Worm (Caenorhabditis elegans) whole organism, mixed stage, embryonic: ENCODE results near the gene fbxb-65.
A peak's percentile ranks its signal among the peaks of the same experiment; 100 is the strongest.

ENCODE experiments used
- M03D4.4 ChIP-seq: sonication (generic microtip); optimal IDR thresholded peaks from 2 replicates; lab custom pipeline; 2017; ENCODE audit warnings: mild to moderate bottlenecking, missing genetic modification characterization, missing compliant biosample characterization
- bed-3 ChIP-seq: fragments of 200-800 bp; sonication (Bioruptor generic); optimal IDR thresholded peaks from 3 replicates; lab custom pipeline; 2018; ENCODE audit warnings: mild to moderate bottlenecking, missing genetic modification characterization, moderate library complexity, missing compliant biosample characterization
- blmp-1 ChIP-seq: fragments of 150-350 bp; optimal IDR thresholded peaks from 2 replicates; lab custom pipeline; 2014; ENCODE audit warnings: missing biosample characterization, missing genetic modification characterization
- ceh-39 ChIP-seq: fragments of 150-350 bp; optimal IDR thresholded peaks from 2 replicates; lab custom pipeline; 2014; ENCODE audit warnings: missing biosample characterization, missing genetic modification characterization
- ceh-43 ChIP-seq: fragments of 200-800 bp; sonication (Bioruptor generic); optimal IDR thresholded peaks from 2 replicates; lab custom pipeline; 2018; ENCODE audit warnings: mild to moderate bottlenecking, missing genetic modification characterization, moderate library complexity, missing compliant biosample characterization
- ceh-83 ChIP-seq: fragments of 200-800 bp; sonication (Bioruptor generic); optimal IDR thresholded peaks from 2 replicates; lab custom pipeline; 2018; ENCODE audit warnings: mild to moderate bottlenecking, missing genetic modification characterization, missing compliant biosample characterization
- ces-1 ChIP-seq: fragments of 150-350 bp; optimal IDR thresholded peaks from 2 replicates; lab custom pipeline; 2014; ENCODE audit warnings: missing biosample characterization, missing genetic modification reagents, missing genetic modification characterization
- cnd-1 ChIP-seq: fragments of 200-800 bp; sonication (Bioruptor generic); optimal IDR thresholded peaks from 2 replicates; lab custom pipeline; 2018; ENCODE audit warnings: mild to moderate bottlenecking, missing genetic modification characterization, missing compliant biosample characterization
- elt-1 ChIP-seq: sonication (generic microtip); optimal IDR thresholded peaks from 2 replicates; lab custom pipeline; 2017; ENCODE audit warnings: missing genetic modification characterization, mild to moderate bottlenecking, missing compliant biosample characterization, antibody characterized with exemption, moderate library complexity, borderline replicate concordance; ENCODE audit not compliant: insufficient read depth
- elt-3 ChIP-seq: fragments of 150-350 bp; optimal IDR thresholded peaks from 2 replicates; lab custom pipeline; 2014; ENCODE audit warnings: missing biosample characterization, missing genetic modification characterization
- flh-1 ChIP-seq: fragments of 200-800 bp; sonication (Bioruptor generic); optimal IDR thresholded peaks from 2 replicates; lab custom pipeline; 2018; ENCODE audit warnings: mild to moderate bottlenecking, missing genetic modification characterization, moderate library complexity, missing compliant biosample characterization
- ham-2 ChIP-seq: fragments of 200-800 bp; sonication (Bioruptor generic); optimal IDR thresholded peaks from 2 replicates; lab custom pipeline; 2018; ENCODE audit warnings: mild to moderate bottlenecking, missing genetic modification characterization, missing compliant biosample characterization
- hlh-1 ChIP-seq: fragments of 150-350 bp; optimal IDR thresholded peaks from 2 replicates; lab custom pipeline; 2014; ENCODE audit warnings: missing biosample characterization, missing genetic modification reagents, missing genetic modification characterization
- lin-13 ChIP-seq: fragments of 150-350 bp; optimal IDR thresholded peaks from 2 replicates; lab custom pipeline; 2014; ENCODE audit warnings: missing biosample characterization, missing genetic modification characterization
- lin-32 ChIP-seq: fragments of 200-800 bp; sonication (Bioruptor generic); optimal IDR thresholded peaks from 2 replicates; lab custom pipeline; 2018; ENCODE audit warnings: mild to moderate bottlenecking, missing genetic modification characterization, missing compliant biosample characterization
- lsy-2 ChIP-seq: fragments of 150-350 bp; optimal IDR thresholded peaks from 2 replicates; lab custom pipeline; 2014; ENCODE audit warnings: missing biosample characterization, missing genetic modification characterization
- mab-5 ChIP-seq: fragments of 150-350 bp; optimal IDR thresholded peaks from 2 replicates; lab custom pipeline; 2014; ENCODE audit warnings: missing biosample characterization, missing genetic modification characterization
- mep-1 ChIP-seq: fragments of 150-350 bp; optimal IDR thresholded peaks from 2 replicates; lab custom pipeline; 2017; ENCODE audit warnings: missing biosample characterization, missing genetic modification reagents, missing genetic modification characterization, inconsistent platforms
- mls-2 ChIP-seq: sonication (generic microtip); optimal IDR thresholded peaks from 2 replicates; lab custom pipeline; 2016; ENCODE audit warnings: mild to moderate bottlenecking, missing genetic modification characterization, moderate library complexity, missing compliant biosample characterization
- nhr-12 ChIP-seq: fragments of 150-350 bp; optimal IDR thresholded peaks from 2 replicates; lab custom pipeline; 2014; ENCODE audit warnings: missing biosample characterization, missing genetic modification characterization
- nhr-2 ChIP-seq: fragments of 150-350 bp; optimal IDR thresholded peaks from 2 replicates; lab custom pipeline; 2014; ENCODE audit warnings: missing biosample characterization, missing genetic modification characterization
- nhr-237 ChIP-seq: fragments of 150-350 bp; optimal IDR thresholded peaks from 2 replicates; lab custom pipeline; 2014; ENCODE audit warnings: missing biosample characterization, missing genetic modification characterization
- nhr-28 ChIP-seq: fragments of 150-350 bp; optimal IDR thresholded peaks from 2 replicates; lab custom pipeline; 2014; ENCODE audit warnings: missing biosample characterization, missing genetic modification characterization
- nhr-76 ChIP-seq: sonication (generic microtip); optimal IDR thresholded peaks from 2 replicates; lab custom pipeline; 2017; ENCODE audit warnings: missing biosample characterization, missing genetic modification characterization
- pha-4 ChIP-seq: fragments of 150-350 bp; optimal IDR thresholded peaks from 2 replicates; lab custom pipeline; 2018; ENCODE audit warnings: missing biosample characterization, missing genetic modification reagents, missing genetic modification characterization
- sem-2 ChIP-seq: fragments of 200-800 bp; sonication (Bioruptor generic); optimal IDR thresholded peaks from 2 replicates; lab custom pipeline; 2018; ENCODE audit warnings: mild to moderate bottlenecking, missing genetic modification characterization, missing compliant biosample characterization
- sptf-1 ChIP-seq: sonication (generic microtip); optimal IDR thresholded peaks from 2 replicates; lab custom pipeline; 2017; ENCODE audit warnings: mild to moderate bottlenecking, missing genetic modification characterization, moderate library complexity, missing compliant biosample characterization
- tbx-8 ChIP-seq: fragments of 200-800 bp; sonication (Bioruptor generic); optimal IDR thresholded peaks from 2 replicates; lab custom pipeline; 2018; ENCODE audit warnings: mild to moderate bottlenecking, missing genetic modification characterization, moderate library complexity, missing compliant biosample characterization
- unc-120 ChIP-seq: sonication (generic microtip); optimal IDR thresholded peaks from 2 replicates; lab custom pipeline; 2017; ENCODE audit warnings: missing genetic modification characterization, missing compliant biosample characterization; ENCODE audit not compliant: poor library complexity, severe bottlenecking
- unc-39 ChIP-seq: fragments of 150-350 bp; optimal IDR thresholded peaks from 2 replicates; lab custom pipeline; 2014; ENCODE audit warnings: missing biosample characterization, missing genetic modification characterization
- zip-8 ChIP-seq: fragments of 150-350 bp; optimal IDR thresholded peaks from 2 replicates; lab custom pipeline; 2014; ENCODE audit warnings: missing biosample characterization, missing genetic modification characterization
- ztf-11 ChIP-seq: fragments of 150-350 bp; optimal IDR thresholded peaks from 2 replicates; lab custom pipeline; 2014; ENCODE audit warnings: missing biosample characterization, missing genetic modification characterization

The fbxb-65 gene

DNA sequence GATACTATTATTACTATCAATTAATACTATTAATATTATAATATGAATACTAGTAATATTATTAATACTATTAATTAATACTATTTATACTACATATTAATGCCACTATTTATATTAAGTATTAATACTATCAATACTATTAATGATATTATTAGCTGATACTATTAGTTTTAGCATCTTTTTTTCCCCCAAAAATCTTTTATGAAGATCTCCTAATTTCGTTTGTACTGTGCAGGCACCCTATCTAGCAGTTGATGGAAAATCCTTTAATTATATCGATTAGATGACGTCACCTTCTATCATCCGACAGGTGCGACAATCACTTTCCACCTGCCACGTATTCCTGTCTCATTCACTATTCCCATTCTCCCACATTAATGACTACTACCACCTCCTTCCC, at the start of gene fbxb-65:
TSS of gene fbxb-65 (plus strand) at position 301 of the 400 bp plus-strand sequence.
- TF ChIP-seq tbx-8 (GFP tag; lab: Kevin White, UChicago) (no peak), bed-3 (GFP tag; lab: Kevin White, UChicago) (no peak), flh-1 (no peak), mab-5 (tag; lab: Kevin White, UChicago) (no peak), zip-8 (tag; lab: Kevin White, UChicago) (no peak), ces-1 (no peak), nhr-28 (tag; lab: Kevin White, UChicago) (no peak), ham-2 (GFP tag; lab: Kevin White, UChicago) (no peak), nhr-2 (tag; lab: Kevin White, UChicago) (no peak), ceh-39 (tag; lab: Kevin White, UChicago) (no peak), sem-2 (GFP tag; lab: Kevin White, UChicago) (no peak), nhr-12 (tag; lab: Kevin White, UChicago) (no peak), lin-32 (no peak), blmp-1 (no peak), nhr-76 (tag; lab: Kevin White, UChicago) (no peak), nhr-237 (no peak), pha-4 (tag; lab: Kevin White, UChicago) (no peak), ceh-43 (GFP tag; lab: Kevin White, UChicago) (no peak)

DNA sequence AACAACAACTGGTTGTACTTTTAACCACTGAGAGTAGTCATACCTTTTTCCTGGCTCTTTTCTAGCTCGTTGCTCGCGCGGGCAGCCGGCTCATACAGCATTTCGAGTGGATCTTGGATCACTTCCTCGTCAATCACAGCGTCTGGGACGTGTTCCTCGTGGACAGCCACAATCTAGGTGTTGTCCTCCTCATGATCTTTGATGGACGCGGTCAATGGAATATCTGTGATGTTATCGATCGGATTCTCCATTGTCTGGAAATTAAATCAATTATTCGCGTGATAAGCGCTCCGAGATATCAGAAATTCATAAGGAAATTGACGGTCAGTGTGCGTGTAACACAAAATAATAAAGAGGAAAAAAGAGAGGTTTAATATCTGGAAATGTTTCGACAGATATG, 49.5 kb upstream of the fbxb-65 start, which contains the start of gene F21D9.8:
TSS of gene F21D9.8 (minus strand) at position 101 of the 400 bp plus-strand sequence.
- TF ChIP-seq nhr-237 (no peak), sptf-1 (no peak), hlh-1 (tag; lab: Kevin White, UChicago) (no peak), elt-3 (tag; lab: Kevin White, UChicago) (no peak), unc-39 (tag; lab: Kevin White, UChicago) (no peak), ceh-83 (GFP tag; lab: Kevin White, UChicago) (no peak), flh-1 (no peak), nhr-28 (tag; lab: Kevin White, UChicago) (no peak), nhr-2 (tag; lab: Kevin White, UChicago) (no peak), mep-1 (tag; lab: Kevin White, UChicago) (no peak), ceh-43 (GFP tag; lab: Kevin White, UChicago) (no peak), unc-120 (tag; lab: Kevin White, UChicago) (no peak), zip-8 (tag; lab: Kevin White, UChicago) (no peak)

DNA sequence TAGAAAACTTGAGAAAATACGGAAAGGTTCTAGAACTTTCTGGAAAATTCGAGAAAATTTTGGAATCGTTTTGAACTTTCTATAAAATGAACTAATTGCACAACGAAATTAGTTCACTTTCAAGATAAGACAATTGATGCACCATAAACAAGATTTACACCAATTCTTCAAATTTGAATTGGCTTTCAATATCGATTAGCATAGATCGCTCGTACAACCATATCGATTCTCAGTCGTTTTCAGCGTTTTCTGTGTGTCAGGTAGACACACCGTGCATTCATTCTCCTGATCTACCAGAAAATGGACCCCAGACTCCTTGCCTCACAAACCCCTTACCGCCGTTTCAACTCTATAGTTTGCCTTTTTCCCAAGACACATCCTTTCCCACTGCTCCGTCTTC, 47.0 kb upstream of the fbxb-65 start, which contains the start of gene fbxb-117:
TSS of gene fbxb-117 (plus strand) at position 301 of the 400 bp plus-strand sequence.
- TF ChIP-seq mab-5 (tag; lab: Kevin White, UChicago) = no peak
- no peak for TF ChIP-seq lsy-2 (tag; lab: Kevin White, UChicago)
- no peak for TF ChIP-seq tbx-8 (GFP tag; lab: Kevin White, UChicago)
- TF ChIP-seq nhr-2 (tag; lab: Kevin White, UChicago) = no peak
- TF ChIP-seq mls-2 (tag; lab: Kevin White, UChicago) = no peak
- no peak for TF ChIP-seq zip-8 (tag; lab: Kevin White, UChicago)
- no peak for TF ChIP-seq ham-2 (GFP tag; lab: Kevin White, UChicago)
- no peak for TF ChIP-seq M03D4.4 (tag; lab: Kevin White, UChicago)
- no peak for TF ChIP-seq ztf-11
- no peak for TF ChIP-seq elt-3 (tag; lab: Kevin White, UChicago)
- TF ChIP-seq unc-120 (tag; lab: Kevin White, UChicago) = no peak
- no peak for TF ChIP-seq lin-13

DNA sequence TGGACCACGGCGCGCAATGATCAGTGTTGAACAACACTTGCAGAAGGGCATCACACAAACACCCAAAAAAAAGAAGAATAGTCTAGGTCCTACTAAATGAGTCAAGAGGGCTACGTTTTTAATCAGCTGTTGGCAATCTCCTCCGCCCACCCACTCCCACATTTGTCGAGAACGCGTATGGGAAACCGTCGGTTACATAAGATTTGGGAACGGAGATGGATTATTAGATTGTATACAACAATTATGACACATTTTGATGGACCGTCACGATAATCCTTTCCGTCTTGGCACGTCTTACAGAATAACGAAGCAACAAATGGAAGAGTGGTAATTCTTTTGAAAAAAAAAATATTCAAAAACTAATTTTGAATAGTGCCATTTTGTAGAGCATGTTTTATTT, 43.4 kb upstream of the fbxb-65 start:
- TF ChIP-seq elt-3 (tag; lab: Kevin White, UChicago) (no peak), elt-1 (tag; lab: Kevin White, UChicago) (peak; percentile 91), unc-120 (tag; lab: Kevin White, UChicago) (no peak), blmp-1 (no peak), cnd-1 (tag; lab: Kevin White, UChicago) (no peak), ceh-83 (GFP tag; lab: Kevin White, UChicago) (no peak), nhr-2 (tag; lab: Kevin White, UChicago) (peak; percentile 1)
